Fruit fly (Drosophila melanogaster) Kc167 (cell line): ENCODE measurements around the gene Pi3K92E.

Experiments used
- Myc ChIP-seq: fragments of >200 bp; optimal IDR thresholded peaks from 2 replicates; lab custom pipeline; 2017; ENCODE audit warnings: missing external identifiers
- Sin3A ChIP-seq: fragments of >200 bp; optimal IDR thresholded peaks from 2 replicates; lab custom pipeline; 2018; ENCODE audit warnings: missing external identifiers
- h ChIP-seq: fragments of >200 bp; optimal IDR thresholded peaks from 3 replicates; lab custom pipeline; 2018; ENCODE audit warnings: missing external identifiers
- insv ChIP-seq: fragments of >200 bp; optimal IDR thresholded peaks from 3 replicates; lab custom pipeline; 2018; ENCODE audit warnings: missing external identifiers
- psq ChIP-seq: fragments of >200 bp; optimal IDR thresholded peaks from 2 replicates; lab custom pipeline; 2017; ENCODE audit warnings: missing external identifiers
- ttk ChIP-seq: sonication (Bioruptor generic); optimal IDR thresholded peaks from 2 replicates; lab custom pipeline; 2017; ENCODE audit warnings: missing external identifiers

Pi3K92E gene

dm6 chr3R:20596337-20596962, 38.1 kb downstream of the Pi3K92E start:
- TF ChIP-seq h (lab: Kevin White, UChicago) (no peak), ttk (lab: Kevin White, UChicago) (no peak), insv (no peak), Myc (lab: Kevin White, UChicago) (no peak), psq (no peak), Sin3A (no peak)

dm6 chr3R:20595901-20596300, 38.6 kb downstream of the Pi3K92E start:
- TF ChIP-seq Myc (lab: Kevin White, UChicago) (no peak), ttk (lab: Kevin White, UChicago) (no peak), h (lab: Kevin White, UChicago) (no peak), insv (no peak), psq (no peak), Sin3A (no peak)

dm6 chr3R:20595145-20595812, 39.3 kb downstream of the Pi3K92E start:
- TF ChIP-seq Myc (lab: Kevin White, UChicago) = no peak
- no peak for TF ChIP-seq ttk (lab: Kevin White, UChicago)
- no peak for TF ChIP-seq insv
- TF ChIP-seq h (lab: Kevin White, UChicago) = no peak
- no peak for TF ChIP-seq psq
- no peak for TF ChIP-seq Sin3A

dm6 chr3R:20594194-20595144, 40.1 kb downstream of the Pi3K92E start:
- no peak for TF ChIP-seq h (lab: Kevin White, UChicago)
- TF ChIP-seq insv = no peak
- no peak for TF ChIP-seq Myc (lab: Kevin White, UChicago)
- no peak for TF ChIP-seq ttk (lab: Kevin White, UChicago)
- no peak for TF ChIP-seq Sin3A
- no peak for TF ChIP-seq psq

dm6 chr3R:20593463-20593838, 41.1 kb downstream of the Pi3K92E start:
- TF ChIP-seq insv (no peak), Sin3A (no peak)

- TF ChIP-seq Sin3A = no peak
- no peak for TF ChIP-seq insv
- no peak for TF ChIP-seq ttk (lab: Kevin White, UChicago)
- TF ChIP-seq Myc (lab: Kevin White, UChicago) = no peak
- no peak for TF ChIP-seq h (lab: Kevin White, UChicago)
- TF ChIP-seq psq = no peak
Measured at dm6 chr3R:20592517-20593462, 41.7 kb downstream of the Pi3K92E start, which contains the start of the genes Pus1 and bon. Pus1 (minus strand) TSS chr3R:20592671. bon (plus strand) TSS chr3R:20593139.

- no peak for TF ChIP-seq Sin3A
- no peak for TF ChIP-seq ttk (lab: Kevin White, UChicago)
- TF ChIP-seq psq = no peak
- no peak for TF ChIP-seq h (lab: Kevin White, UChicago)
- no peak for TF ChIP-seq Myc (lab: Kevin White, UChicago)
- no peak for TF ChIP-seq insv
Measured at dm6 chr3R:20588480-20588785, 46.1 kb downstream of the Pi3K92E start, which contains the start of gene Srp72. Srp72 (plus strand) TSS chr3R:20588711.

dm6 chr3R:20587630-20588479, 46.7 kb downstream of the Pi3K92E start, which contains the start of gene Septin2:
Septin2 (minus strand) TSS chr3R:20588356.
- TF ChIP-seq ttk (lab: Kevin White, UChicago) (no peak), Myc (lab: Kevin White, UChicago) (no peak), Sin3A (no peak), insv (no peak), psq (no peak), h (lab: Kevin White, UChicago) (no peak)

dm6 chr3R:20586409-20586808, 48.1 kb downstream of the Pi3K92E start:
- TF ChIP-seq h (lab: Kevin White, UChicago) (no peak), ttk (lab: Kevin White, UChicago) (no peak), insv (no peak), psq (no peak), Sin3A (no peak), Myc (lab: Kevin White, UChicago) (no peak)

dm6 chr3R:20585566-20585965, 49.0 kb downstream of the Pi3K92E start, which contains the start of gene CG16953:
CG16953 (minus strand) TSS chr3R:20585833.
- no peak for TF ChIP-seq Myc (lab: Kevin White, UChicago)
- no peak for TF ChIP-seq insv
- TF ChIP-seq ttk (lab: Kevin White, UChicago) = no peak
- no peak for TF ChIP-seq psq
- no peak for TF ChIP-seq Sin3A
- no peak for TF ChIP-seq h (lab: Kevin White, UChicago)

dm6 chr3R:20581376-20581775, 53.2 kb downstream of the Pi3K92E start, which contains the start of gene CG34008:
CG34008 (minus strand) TSS chr3R:20581522.
- no peak for TF ChIP-seq insv
- no peak for TF ChIP-seq Sin3A
- TF ChIP-seq Myc (lab: Kevin White, UChicago) = no peak
- TF ChIP-seq ttk (lab: Kevin White, UChicago) = no peak
- no peak for TF ChIP-seq h (lab: Kevin White, UChicago)
- no peak for TF ChIP-seq psq
